Worm (Caenorhabditis elegans): ENCODE results near the gene ddo-1.
A peak's percentile ranks its signal among the peaks of the same experiment; 100 is the strongest.

Gene ddo-1

ce11 chrV:17755592-17755991, 21.4 kb downstream of the ddo-1 start, which contains the start of gene pgp-9:
pgp-9 (plus strand) TSS chrV:17755892.
- no peak for TF ChIP-seq lsy-2 (tag; optimal IDR thresholded peaks at IDR 0.05)

- peak; percentile 59 for TF ChIP-seq fos-1 (tag; optimal IDR thresholded peaks at IDR 0.05)
- TF ChIP-seq sma-9 (GFP tag; optimal IDR thresholded peaks at IDR 0.05): peak; percentile 38
- TF ChIP-seq sma-9 (tag; optimal IDR thresholded peaks at IDR 0.05): no peak
- TF ChIP-seq ztf-4 (tag; optimal IDR thresholded peaks at IDR 0.05): no peak
Measured at ce11 chrV:17754999-17755398, 22.0 kb downstream of the ddo-1 start.

- TF ChIP-seq sma-9 (GFP tag; optimal IDR thresholded peaks at IDR 0.05): peak; percentile 33
- no peak for TF ChIP-seq sma-9 (tag; optimal IDR thresholded peaks at IDR 0.05)
- TF ChIP-seq snpc-4 (tag; optimal IDR thresholded peaks at IDR 0.05): no peak
- no peak for TF ChIP-seq unc-62 (GFP tag; optimal IDR thresholded peaks at IDR 0.05)
- peak; percentile 18 for TF ChIP-seq gmeb-1 (tag; optimal IDR thresholded peaks at IDR 0.05)
- TF ChIP-seq nhr-10 (tag; optimal IDR thresholded peaks at IDR 0.05): no peak
- TF ChIP-seq C34F6.9 (tag; optimal IDR thresholded peaks at IDR 0.05): no peak
- TF ChIP-seq ztf-4 (tag; optimal IDR thresholded peaks at IDR 0.05): no peak
- no peak for TF ChIP-seq ama-1 (optimal IDR thresholded peaks at IDR 0.05)
- TF ChIP-seq nhr-129 (tag; optimal IDR thresholded peaks at IDR 0.05): no peak
- TF ChIP-seq fos-1 (tag; optimal IDR thresholded peaks at IDR 0.05): peak; percentile 75
- no peak for TF ChIP-seq elt-1 (tag; optimal IDR thresholded peaks at IDR 0.05)
- TF ChIP-seq nhr-6 (tag; optimal IDR thresholded peaks at IDR 0.05): no peak
- no peak for TF ChIP-seq nhr-11 (tag; optimal IDR thresholded peaks at IDR 0.05)
- no peak for TF ChIP-seq ztf-1 (GFP tag; conservative IDR thresholded peaks at IDR 0.05)
- TF ChIP-seq mab-5 (tag; optimal IDR thresholded peaks at IDR 0.05): no peak
- peak; percentile 42 for TF ChIP-seq crh-2 (tag; optimal IDR thresholded peaks at IDR 0.05)
- no peak for TF ChIP-seq ceh-82 (tag; optimal IDR thresholded peaks at IDR 0.05)
- TF ChIP-seq lin-13 (GFP tag; optimal IDR thresholded peaks at IDR 0.05): no peak
- TF ChIP-seq skn-1 (tag; optimal IDR thresholded peaks at IDR 0.05): no peak
- no peak for TF ChIP-seq nhr-25 (tag; optimal IDR thresholded peaks at IDR 0.05)
Measured at ce11 chrV:17752340-17752739, 24.7 kb downstream of the ddo-1 start.

ce11 chrV:17749181-17749580, 27.8 kb downstream of the ddo-1 start, which contains the start of gene R12G8.1:
R12G8.1 (minus strand) TSS chrV:17749243.
- TF ChIP-seq F13H6.1 (tag; optimal IDR thresholded peaks at IDR 0.05): peak; percentile 33
- TF ChIP-seq sma-9 (GFP tag; optimal IDR thresholded peaks at IDR 0.05): peak; percentile 45
- no peak for TF ChIP-seq sma-9 (tag; optimal IDR thresholded peaks at IDR 0.05)
- no peak for TF ChIP-seq lin-39 (tag; optimal IDR thresholded peaks at IDR 0.05)
- TF ChIP-seq mdl-1 (tag; optimal IDR thresholded peaks at IDR 0.05): peak in 1 of 2 experiments; percentile 5
- TF ChIP-seq peb-1 (tag; optimal IDR thresholded peaks at IDR 0.05): no peak
- TF ChIP-seq sem-4 (tag; optimal IDR thresholded peaks at IDR 0.05): peak; percentile 5

- no peak for TF ChIP-seq gmeb-1 (tag; optimal IDR thresholded peaks at IDR 0.05)
- no peak for TF ChIP-seq zag-1 (tag; optimal IDR thresholded peaks at IDR 0.05)
- TF ChIP-seq mdl-1 (tag; optimal IDR thresholded peaks at IDR 0.05): no peak
- no peak for TF ChIP-seq nhr-6 (tag; optimal IDR thresholded peaks at IDR 0.05)
- TF ChIP-seq lin-13 (GFP tag; optimal IDR thresholded peaks at IDR 0.05): no peak
- TF ChIP-seq ama-1 (optimal IDR thresholded peaks at IDR 0.05): no peak
- TF ChIP-seq unc-55 (GFP tag; optimal IDR thresholded peaks at IDR 0.05): no peak
- no peak for TF ChIP-seq C34F6.9 (tag; optimal IDR thresholded peaks at IDR 0.05)
Measured at ce11 chrV:17746959-17747358, 30.1 kb downstream of the ddo-1 start, which contains the start of gene twk-36. twk-36 (minus strand) TSS chrV:17747059.

- TF ChIP-seq aly-2 (tag; optimal IDR thresholded peaks at IDR 0.05): no peak
- no peak for TF ChIP-seq nhr-129 (tag; optimal IDR thresholded peaks at IDR 0.05)
- no peak for TF ChIP-seq skn-1 (tag; optimal IDR thresholded peaks at IDR 0.05)
- TF ChIP-seq snpc-4 (tag; optimal IDR thresholded peaks at IDR 0.05): no peak
- no peak for TF ChIP-seq lin-11 (tag; optimal IDR thresholded peaks at IDR 0.05)
- no peak for TF ChIP-seq unc-55 (GFP tag; optimal IDR thresholded peaks at IDR 0.05)
- TF ChIP-seq mab-5 (tag; optimal IDR thresholded peaks at IDR 0.05): no peak
- no peak for TF ChIP-seq nhr-10 (tag; optimal IDR thresholded peaks at IDR 0.05)
- no peak for TF ChIP-seq sma-9 (GFP tag; optimal IDR thresholded peaks at IDR 0.05)
- TF ChIP-seq sma-9 (tag; optimal IDR thresholded peaks at IDR 0.05): no peak
Measured at ce11 chrV:17743802-17744201, 33.2 kb downstream of the ddo-1 start.
